Worm (Caenorhabditis elegans) whole organism, early embryonic: ENCODE measurements around the gene K01A12.3.

ENCODE experiments used
- ama-1 ChIP-seq: fragments of 150-350 bp; optimal IDR thresholded peaks from 2 replicates; lab custom pipeline; 2014
- ceh-13 ChIP-seq: fragments of 200-800 bp; sonication (Bioruptor generic); optimal IDR thresholded peaks from 2 replicates; lab custom pipeline; 2018; ENCODE audit warnings: mild to moderate bottlenecking, missing genetic modification characterization, missing compliant biosample characterization
- ets-7 ChIP-seq: sonication (generic microtip); optimal IDR thresholded peaks from 2 replicates; lab custom pipeline; 2016; ENCODE audit warnings: missing genotype, missing genetic modification characterization, missing compliant biosample characterization
- flt-1 ChIP-seq: fragments of 200-800 bp; sonication (Bioruptor generic); IDR thresholded peaks from 2 replicates; pipeline ENCODE4 v1.3.6; 2022; ENCODE audit warnings: missing genetic modification characterization, missing compliant biosample characterization
- hmbx-1 ChIP-seq: sonication (generic microtip); optimal IDR thresholded peaks from 2 replicates; lab custom pipeline; 2016; ENCODE audit warnings: mild to moderate bottlenecking, missing genetic modification characterization, missing compliant biosample characterization
- hmg-4 ChIP-seq: fragments of 200-800 bp; sonication (Bioruptor generic); optimal IDR thresholded peaks from 2 replicates; lab custom pipeline; 2018; ENCODE audit warnings: mild to moderate bottlenecking, missing genetic modification characterization, missing compliant biosample characterization
- hnd-1 ChIP-seq: sonication (generic microtip); optimal IDR thresholded peaks from 2 replicates; lab custom pipeline; 2016; ENCODE audit warnings: missing genetic modification characterization, missing compliant biosample characterization
- pes-1 ChIP-seq: fragments of 200-800 bp; sonication (Bioruptor generic); IDR thresholded peaks from 2 replicates; pipeline ENCODE4 v1.3.6; 2022; ENCODE audit warnings: missing genetic modification reagents, missing genetic modification characterization, missing compliant biosample characterization
- scrt-1 ChIP-seq: fragments of 200-800 bp; sonication (Bioruptor generic); IDR thresholded peaks from 2 replicates; pipeline ENCODE4 v1.3.6; 2022; ENCODE audit warnings: missing genetic modification characterization, missing compliant biosample characterization
- sea-1 ChIP-seq: fragments of 200-800 bp; sonication (Bioruptor generic); conservative IDR thresholded peaks from 2 replicates; pipeline ENCODE4 v1.3.6; 2022; ENCODE audit warnings: missing genetic modification characterization, missing compliant biosample characterization
- tbx-11 ChIP-seq: fragments of 200-800 bp; sonication (Bioruptor generic); IDR thresholded peaks from 2 replicates; pipeline ENCODE4 v1.3.6; 2022; ENCODE audit warnings: missing genetic modification characterization, missing compliant biosample characterization
- tra-4 ChIP-seq: sonication (generic microtip); optimal IDR thresholded peaks from 2 replicates; lab custom pipeline; 2017; ENCODE audit warnings: missing genetic modification characterization, missing compliant biosample characterization

DNA sequence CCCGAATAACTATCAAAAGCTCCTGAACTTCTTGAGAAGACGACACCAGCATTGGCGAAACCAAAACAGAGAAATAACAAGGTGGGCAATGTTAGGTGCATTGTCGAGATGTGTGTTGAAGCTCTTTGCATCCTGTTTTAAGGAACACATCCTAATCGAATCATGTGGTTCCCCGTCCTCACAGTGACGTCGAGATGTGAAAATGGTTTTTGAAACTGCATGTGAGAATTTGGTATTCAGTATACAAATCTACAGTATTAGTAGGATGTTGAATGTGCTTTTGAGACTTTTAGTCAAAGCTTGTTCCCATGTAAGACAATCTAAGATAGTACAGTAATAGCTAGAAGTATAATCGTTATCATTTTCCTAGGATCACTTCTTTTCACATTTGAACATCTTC, 27.3 kb downstream of the K01A12.3 start, which contains the start of gene F18E9.7:
- no peak for TF ChIP-seq ama-1
- TF ChIP-seq sea-1: no peak
- no peak for TF ChIP-seq tra-4 (tag; lab: Kevin White, UChicago)
- no peak for TF ChIP-seq scrt-1 (GFP tag; lab: Robert Waterston, UW)
- TF ChIP-seq pes-1 (GFP tag; lab: Robert Waterston, UW): no peak
- TF ChIP-seq ceh-13: no peak
- no peak for TF ChIP-seq hmg-4 (GFP tag; lab: Kevin White, UChicago)
- no peak for TF ChIP-seq flt-1
- TF ChIP-seq tbx-11 (GFP tag; lab: Robert Waterston, UW): no peak
- no peak for TF ChIP-seq ets-7 (tag; lab: Kevin White, UChicago)
- no peak for TF ChIP-seq hmbx-1 (tag; lab: Kevin White, UChicago)
- TF ChIP-seq hnd-1 (tag; lab: Kevin White, UChicago): no peak
